Worm (Caenorhabditis elegans): ENCODE measurements around the gene pro-2.

pro-2 gene

ce11 chrII:10300954-10301353 lies 44.0 kb downstream of the pro-2 start, which contains the start of gene mdt-22 (continued):
- peak; percentile 71 for TF ChIP-seq xbp-1 (tag; optimal IDR thresholded peaks at IDR 0.05)
- TF ChIP-seq hlh-4 (tag; optimal IDR thresholded peaks at IDR 0.05): no peak
- TF ChIP-seq lin-35 (GFP tag; optimal IDR thresholded peaks at IDR 0.05): peak; percentile 96 to 98
- TF ChIP-seq C04F5.9 (tag; optimal IDR thresholded peaks at IDR 0.05): peak; percentile 52
- peak; percentile 43; the same call in 1 of the 2 replicates for TF ChIP-seq unc-98 (GFP tag; IDR thresholded peaks at IDR 0.05)
- TF ChIP-seq nhr-71 (tag; optimal IDR thresholded peaks at IDR 0.05): peak; percentile 83
- TF ChIP-seq Y116A8C.19 (tag; optimal IDR thresholded peaks at IDR 0.05; ENCODE audit: borderline replicate concordance): no peak
- peak; percentile 87 to 97 for TF ChIP-seq efl-1 (optimal IDR thresholded peaks at IDR 0.05)
- TF ChIP-seq efl-1 (GFP tag; optimal IDR thresholded peaks at IDR 0.05 in 1 of 2): peak; percentile 97 to 99

ce11 chrII:10300082-10300749 lies 44.7 kb downstream of the pro-2 start, which contains the start of gene nep-26:
TSS of gene nep-26 (minus strand) at chrII:10300132.
- no peak for TF ChIP-seq egl-13 (tag; optimal IDR thresholded peaks at IDR 0.05)
- peak; percentile 21 to 40 for TF ChIP-seq lsy-2 (tag; optimal IDR thresholded peaks at IDR 0.05)
- peak; percentile 71 for TF ChIP-seq dsc-1 (tag; optimal IDR thresholded peaks at IDR 0.05)
- TF ChIP-seq fkh-10 (GFP tag; optimal IDR thresholded peaks at IDR 0.05): no peak
- no peak for TF ChIP-seq nhr-28 (tag; optimal IDR thresholded peaks at IDR 0.05)
- peak; percentile 80 for TF ChIP-seq lin-39 (tag; optimal IDR thresholded peaks at IDR 0.05)
- TF ChIP-seq unc-130 (tag; optimal IDR thresholded peaks at IDR 0.05): peak; percentile 64
- peak; percentile 6 for TF ChIP-seq nhr-11 (tag; optimal IDR thresholded peaks at IDR 0.05)
- no peak for TF ChIP-seq ceh-88 (GFP tag; IDR thresholded peaks at IDR 0.05)
- no peak for TF ChIP-seq grh-1 (GFP tag; IDR thresholded peaks at IDR 0.05)
- peak in 1 of 2 experiments; percentile 39 for TF ChIP-seq efl-1 (optimal IDR thresholded peaks at IDR 0.05)
- TF ChIP-seq efl-1 (GFP tag; optimal IDR thresholded peaks at IDR 0.05 in 1 of 2): no peak
- no peak for TF ChIP-seq ceh-63 (GFP tag; optimal IDR thresholded peaks at IDR 0.05)
- no peak for TF ChIP-seq Y116A8C.19 (tag; optimal IDR thresholded peaks at IDR 0.05; ENCODE audit: borderline replicate concordance)
- TF ChIP-seq ama-1 (optimal IDR thresholded peaks at IDR 0.05): no peak
- peak; percentile 37 for TF ChIP-seq swsn-7 (tag; optimal IDR thresholded peaks at IDR 0.05)
- TF ChIP-seq nhr-90 (tag; optimal IDR thresholded peaks at IDR 0.05; ENCODE audit: poor library complexity): no peak
- TF ChIP-seq aly-2 (tag; optimal IDR thresholded peaks at IDR 0.05): no peak
- no peak for TF ChIP-seq egl-27 (tag; optimal IDR thresholded peaks at IDR 0.05)
- no peak for TF ChIP-seq nhr-84 (tag; optimal IDR thresholded peaks at IDR 0.05)
- peak; percentile 66 for TF ChIP-seq nhr-20 (tag; optimal IDR thresholded peaks at IDR 0.05)
- TF ChIP-seq C04F5.9 (tag; optimal IDR thresholded peaks at IDR 0.05): no peak
- TF ChIP-seq elt-3 (tag; optimal IDR thresholded peaks at IDR 0.05): no peak
- no peak for TF ChIP-seq ceh-8 (GFP tag; optimal IDR thresholded peaks at IDR 0.05)
- TF ChIP-seq xbp-1 (tag; optimal IDR thresholded peaks at IDR 0.05): peak; percentile 52
- TF ChIP-seq lin-35 (GFP tag; optimal IDR thresholded peaks at IDR 0.05): peak in 1 of 2 experiments; percentile 9
- TF ChIP-seq nhr-19 (GFP tag; conservative IDR thresholded peaks at IDR 0.05): peak; percentile 78
- no peak for TF ChIP-seq isw-1 (GFP tag; IDR thresholded peaks at IDR 0.05)
- no peak for TF ChIP-seq nhr-12 (tag; optimal IDR thresholded peaks at IDR 0.05)
- TF ChIP-seq ztf-4 (tag; optimal IDR thresholded peaks at IDR 0.05): peak; percentile 77
- TF ChIP-seq ceh-82 (tag; optimal IDR thresholded peaks at IDR 0.05): no peak
- TF ChIP-seq vab-15 (tag; optimal IDR thresholded peaks at IDR 0.05): no peak
- TF ChIP-seq C16A3.4 (tag; optimal IDR thresholded peaks at IDR 0.05): no peak
- no peak for TF ChIP-seq sup-37 (GFP tag; optimal IDR thresholded peaks at IDR 0.05)
- TF ChIP-seq dpl-1 (GFP tag; optimal IDR thresholded peaks at IDR 0.05): peak in 1 of 3 experiments; percentile 11
- TF ChIP-seq rnt-1 (tag; optimal IDR thresholded peaks at IDR 0.05): peak; percentile 85
- peak; percentile 24 for TF ChIP-seq lin-13 (GFP tag; optimal IDR thresholded peaks at IDR 0.05)
- no peak for TF ChIP-seq hlh-17 (GFP tag; optimal IDR thresholded peaks at IDR 0.05; ENCODE audit: borderline replicate concordance)
- TF ChIP-seq nhr-85 (tag): no peak
- TF ChIP-seq ces-1 (GFP tag; optimal IDR thresholded peaks at IDR 0.05): no peak
- no peak for TF ChIP-seq unc-30 (tag; optimal IDR thresholded peaks at IDR 0.05)
- peak; percentile 41 for TF ChIP-seq tbx-2 (tag; optimal IDR thresholded peaks at IDR 0.05)
- no peak for TF ChIP-seq efl-3 (GFP tag; optimal IDR thresholded peaks at IDR 0.05)
- TF ChIP-seq ceh-90 (tag; optimal IDR thresholded peaks at IDR 0.05): no peak
- TF ChIP-seq blmp-1 (tag; optimal IDR thresholded peaks at IDR 0.05): no peak
- TF ChIP-seq tlp-1 (tag; optimal IDR thresholded peaks at IDR 0.05): no peak
- TF ChIP-seq F16B12.6 (tag; optimal IDR thresholded peaks at IDR 0.05): no peak
